Fruit fly (Drosophila melanogaster) whole organism, embryonic: Measurements from ENCODE around the gene CG43218.

Experiments
- Asciz ChIP-seq: fragments of 200-800 bp; sonication (Bioruptor generic); optimal IDR thresholded peaks from 2 replicates; lab custom pipeline; 2017; ENCODE audit warnings: missing biosample characterization, mild to moderate bottlenecking, missing genetic modification characterization, missing genetic modification reagents
- Awh ChIP-seq: fragments of 200-800 bp; sonication (Bioruptor generic); IDR thresholded peaks from 2 replicates; pipeline ENCODE4, ENCODE4 v1.3.6; 2022; ENCODE audit warnings: missing biosample characterization, missing genetic modification characterization
- Bgb ChIP-seq: fragments of 200-800 bp; sonication (Bioruptor generic); IDR thresholded peaks from 2 replicates; pipeline ENCODE4 v1.3.6; 2022; ENCODE audit warnings: missing biosample characterization, missing genetic modification characterization; ENCODE audit not compliant: partially characterized antibody
- CG10209 ChIP-seq: fragments of 200-800 bp; sonication (Bioruptor generic); optimal IDR thresholded peaks from 3 replicates; lab custom pipeline; 2017; ENCODE audit warnings: missing biosample characterization, mild to moderate bottlenecking, missing genetic modification characterization, missing genetic modification reagents
- CG10366 ChIP-seq: fragments of 200-800 bp; sonication (Bioruptor generic); IDR thresholded peaks from 2 replicates; pipeline ENCODE4 v1.3.6; 2022; ENCODE audit warnings: missing biosample characterization, missing genetic modification characterization
- CG11247 ChIP-seq: fragments of 200-800 bp; sonication (Bioruptor generic); IDR thresholded peaks from 2 replicates; pipeline ENCODE4 v1.3.6; 2022; ENCODE audit warnings: missing biosample characterization, missing genetic modification characterization
- CG11456 ChIP-seq: fragments of 200-800 bp; sonication (Bioruptor generic); IDR thresholded peaks from 3 replicates; pipeline ENCODE4 v1.3.6; 2022; ENCODE audit warnings: missing biosample characterization, missing genetic modification characterization
- CG12942 ChIP-seq: fragments of 200-800 bp; sonication (Bioruptor generic); optimal IDR thresholded peaks from 3 replicates; lab custom pipeline; 2016; ENCODE audit warnings: missing biosample characterization, missing genetic modification characterization
- CG17359 ChIP-seq: fragments of 200-800 bp; sonication (Bioruptor generic); optimal IDR thresholded peaks from 3 replicates; lab custom pipeline; 2018; ENCODE audit warnings: missing biosample characterization, mild to moderate bottlenecking, missing genetic modification characterization, moderate library complexity
- CG18011 ChIP-seq: fragments of 200-800 bp; sonication (Bioruptor generic); optimal IDR thresholded peaks from 2 replicates; lab custom pipeline; 2017; ENCODE audit warnings: missing biosample characterization, missing genetic modification characterization, mild to moderate bottlenecking, moderate library complexity, missing genotype
- CG1832 ChIP-seq: fragments of 200-800 bp; sonication (Bioruptor generic); optimal IDR thresholded peaks from 2 replicates; lab custom pipeline; 2017; ENCODE audit warnings: missing biosample characterization, mild to moderate bottlenecking, missing genetic modification characterization, inconsistent platforms
- CG2678 ChIP-seq: fragments of 200-800 bp; sonication (Bioruptor generic); optimal IDR thresholded peaks from 3 replicates; lab custom pipeline; 2019; ENCODE audit warnings: missing biosample characterization, mild to moderate bottlenecking, missing genetic modification characterization, moderate library complexity
- CG34376 ChIP-seq: fragments of 200-800 bp; sonication (Bioruptor generic); optimal IDR thresholded peaks from 2 replicates; lab custom pipeline; 2018; ENCODE audit warnings: missing biosample characterization, mild to moderate bottlenecking, missing genetic modification characterization
- CG3726 ChIP-seq: fragments of 200-800 bp; sonication (Bioruptor generic); IDR thresholded peaks from 3 replicates; pipeline ENCODE4, ENCODE4 v1.3.6; 2022; ENCODE audit warnings: missing biosample characterization, missing genetic modification characterization
- CG3847 ChIP-seq: fragments of 200-800 bp; sonication (Bioruptor generic); IDR thresholded peaks from 2 replicates; pipeline ENCODE4 v1.3.6; 2022; ENCODE audit warnings: missing biosample characterization, missing genetic modification characterization
- CG4360 ChIP-seq: fragments of 200-800 bp; sonication (Bioruptor generic); IDR thresholded peaks from 2 replicates; pipeline ENCODE4 v1.3.6; 2022; ENCODE audit warnings: missing biosample characterization, missing genetic modification characterization
- CG43689 ChIP-seq: fragments of 200-800 bp; sonication (Bioruptor generic); IDR thresholded peaks from 2 replicates; pipeline ENCODE4 v1.3.6; 2022; ENCODE audit warnings: missing biosample characterization, missing genetic modification characterization
- CG4617 ChIP-seq: fragments of 200-800 bp; sonication (Bioruptor generic); optimal IDR thresholded peaks from 3 replicates; lab custom pipeline; 2016; ENCODE audit warnings: missing biosample characterization, missing genetic modification characterization, borderline replicate concordance
- CG6813 ChIP-seq: fragments of 200-800 bp; sonication (Bioruptor generic); optimal IDR thresholded peaks from 2 replicates; lab custom pipeline; 2017; ENCODE audit warnings: missing biosample characterization, missing genetic modification characterization, mild to moderate bottlenecking, moderate library complexity, missing genetic modification reagents
- CG8089 ChIP-seq: fragments of 200-800 bp; sonication (Bioruptor generic); optimal IDR thresholded peaks from 3 replicates; lab custom pipeline; 2016; ENCODE audit warnings: missing biosample characterization, missing genetic modification characterization
- CG8924 ChIP-seq: fragments of 200-800 bp; optimal IDR thresholded peaks from 3 replicates; lab custom pipeline; 2019; ENCODE audit warnings: missing biosample characterization, mild to moderate bottlenecking, missing genetic modification characterization, moderate library complexity
- CG9609 ChIP-seq: fragments of 200-800 bp; sonication (Bioruptor generic); optimal IDR thresholded peaks from 3 replicates; lab custom pipeline; 2016; ENCODE audit warnings: missing biosample characterization, missing genetic modification characterization
- D19A ChIP-seq: fragments of 200-800 bp; optimal IDR thresholded peaks from 3 replicates; lab custom pipeline; 2019; ENCODE audit warnings: missing biosample characterization, mild to moderate bottlenecking, missing genetic modification characterization, moderate library complexity
- Drgx ChIP-seq: fragments of 200-800 bp; sonication (Bioruptor generic); IDR thresholded peaks from 2 replicates; pipeline ENCODE4 v1.3.6; 2022; ENCODE audit warnings: missing biosample characterization, missing genetic modification characterization
- Ets97D ChIP-seq: fragments of 200-800 bp; sonication (Bioruptor generic); optimal IDR thresholded peaks from 3 replicates; lab custom pipeline; 2016; ENCODE audit warnings: missing biosample characterization, missing genetic modification characterization
- HmgZ ChIP-seq: fragments of 200-800 bp; sonication (Bioruptor generic); optimal IDR thresholded peaks from 2 replicates; lab custom pipeline; 2018; ENCODE audit warnings: missing biosample characterization, mild to moderate bottlenecking, missing genetic modification characterization
- Hr3 ChIP-seq: fragments of 200-800 bp; sonication (Bioruptor generic); optimal IDR thresholded peaks from 3 replicates; lab custom pipeline; 2016; ENCODE audit warnings: missing biosample characterization, missing genetic modification characterization
- Max ChIP-seq: fragments of 200-800 bp; sonication (Bioruptor generic); optimal IDR thresholded peaks from 2 replicates; lab custom pipeline; 2016; ENCODE audit warnings: missing biosample characterization, mild to moderate bottlenecking, missing genetic modification characterization
- Mrtf ChIP-seq: fragments of 200-800 bp; sonication (Bioruptor generic); IDR thresholded peaks from 3 replicates; pipeline ENCODE4 v1.3.6; 2022; ENCODE audit warnings: missing biosample characterization, missing genetic modification characterization
- Optix ChIP-seq: fragments of 200-800 bp; sonication (Bioruptor generic); IDR thresholded peaks from 3 replicates; pipeline ENCODE4 v1.3.6; 2022; ENCODE audit warnings: missing biosample characterization, missing genetic modification characterization
- Rfx ChIP-seq: fragments of 200-800 bp; sonication (Bioruptor generic); IDR thresholded peaks from 2 replicates; pipeline ENCODE4 v1.3.6; 2022; ENCODE audit warnings: missing biosample characterization, missing genetic modification characterization
- Sin3A ChIP-seq: fragments of >200 bp; optimal IDR thresholded peaks from 2 replicates; lab custom pipeline; 2018
- amos ChIP-seq: fragments of 200-800 bp; sonication (Bioruptor generic); IDR thresholded peaks from 2 replicates; pipeline ENCODE4 v1.3.6; 2022; ENCODE audit warnings: missing biosample characterization, missing genetic modification characterization; ENCODE audit not compliant: partially characterized antibody
- ase ChIP-seq: fragments of 200-800 bp; sonication (Bioruptor generic); IDR thresholded peaks from 3 replicates; pipeline ENCODE4 v1.3.6; 2022; ENCODE audit warnings: missing biosample characterization, missing genetic modification characterization
- disco-r ChIP-seq: fragments of 200-800 bp; sonication (Bioruptor generic); optimal IDR thresholded peaks from 2 replicates; lab custom pipeline; 2016; ENCODE audit warnings: missing biosample characterization, missing genetic modification characterization
- dmrt11E ChIP-seq: fragments of 200-800 bp; sonication (Bioruptor generic); optimal IDR thresholded peaks from 3 replicates; lab custom pipeline; 2018; ENCODE audit warnings: missing biosample characterization, mild to moderate bottlenecking, missing genetic modification characterization, moderate library complexity
- dysf ChIP-seq: fragments of 200-800 bp; sonication (Bioruptor generic); IDR thresholded peaks from 3 replicates; pipeline ENCODE4 v1.3.6; 2022; ENCODE audit warnings: missing biosample characterization, missing genetic modification characterization
- ewg ChIP-seq: fragments of 200-800 bp; sonication (Bioruptor generic); optimal IDR thresholded peaks from 3 replicates; lab custom pipeline; 2017; ENCODE audit warnings: mild to moderate bottlenecking, missing biosample characterization, missing genetic modification reagents, missing genetic modification characterization
- gce ChIP-seq: fragments of 200-800 bp; sonication (Bioruptor generic); IDR thresholded peaks from 3 replicates; pipeline ENCODE4 v1.3.6; 2022; ENCODE audit warnings: missing biosample characterization, missing genetic modification characterization
- grau ChIP-seq: fragments of 200-800 bp; optimal IDR thresholded peaks from 3 replicates; lab custom pipeline; 2019; ENCODE audit warnings: missing biosample characterization, mild to moderate bottlenecking, missing genetic modification characterization, moderate library complexity
- lbe ChIP-seq: fragments of 200-800 bp; sonication (Bioruptor generic); optimal IDR thresholded peaks from 2 replicates; lab custom pipeline; 2016; ENCODE audit warnings: missing biosample characterization, mild to moderate bottlenecking, missing genetic modification characterization
- lov ChIP-seq, 2 experiments: fragments of 200-800 bp in 1 of 2; fragments of >200 bp in 1 of 2; sonication (Bioruptor generic) in 1 of 2; IDR thresholded peaks in 1 of 2; optimal IDR thresholded peaks in 1 of 2; 2 replicates in 1 of 2; 3 replicates in 1 of 2; pipeline versions ENCODE4 v1.3.6 to Lab custom; 2017 to 2022; ENCODE audit warnings: missing biosample characterization in 1 of 2, missing genetic modification characterization in 1 of 2
- odd ChIP-seq: fragments of 200-800 bp; sonication (Bioruptor generic); optimal IDR thresholded peaks from 2 replicates; lab custom pipeline; 2017; ENCODE audit warnings: missing biosample characterization, mild to moderate bottlenecking, missing genetic modification characterization
- pho ChIP-seq: fragments of 200-800 bp; sonication (Bioruptor generic); optimal IDR thresholded peaks from 2 replicates; lab custom pipeline; 2016; ENCODE audit warnings: missing biosample characterization, missing genetic modification characterization
- run ChIP-seq: fragments of 200-800 bp; sonication (Bioruptor generic); optimal IDR thresholded peaks from 3 replicates; lab custom pipeline; 2018; ENCODE audit warnings: missing biosample characterization, mild to moderate bottlenecking, missing genetic modification characterization
- seq ChIP-seq: fragments of 200-800 bp; sonication (Bioruptor generic); IDR thresholded peaks from 2 replicates; pipeline ENCODE4 v1.3.6; 2022; ENCODE audit warnings: missing biosample characterization, missing genetic modification characterization
- sim ChIP-seq: fragments of 200-800 bp; sonication (Bioruptor generic); IDR thresholded peaks from 2 replicates; pipeline ENCODE4 v1.3.6; 2022; ENCODE audit warnings: missing biosample characterization, missing genetic modification characterization
- so ChIP-seq: fragments of 200-800 bp; sonication (Bioruptor generic); IDR thresholded peaks from 3 replicates; pipeline ENCODE4 v1.3.6; 2022; ENCODE audit warnings: missing biosample characterization, missing genetic modification characterization
- yki ChIP-seq: fragments of >200 bp; optimal IDR thresholded peaks from 3 replicates; lab custom pipeline; 2018

CG43218 gene

DNA sequence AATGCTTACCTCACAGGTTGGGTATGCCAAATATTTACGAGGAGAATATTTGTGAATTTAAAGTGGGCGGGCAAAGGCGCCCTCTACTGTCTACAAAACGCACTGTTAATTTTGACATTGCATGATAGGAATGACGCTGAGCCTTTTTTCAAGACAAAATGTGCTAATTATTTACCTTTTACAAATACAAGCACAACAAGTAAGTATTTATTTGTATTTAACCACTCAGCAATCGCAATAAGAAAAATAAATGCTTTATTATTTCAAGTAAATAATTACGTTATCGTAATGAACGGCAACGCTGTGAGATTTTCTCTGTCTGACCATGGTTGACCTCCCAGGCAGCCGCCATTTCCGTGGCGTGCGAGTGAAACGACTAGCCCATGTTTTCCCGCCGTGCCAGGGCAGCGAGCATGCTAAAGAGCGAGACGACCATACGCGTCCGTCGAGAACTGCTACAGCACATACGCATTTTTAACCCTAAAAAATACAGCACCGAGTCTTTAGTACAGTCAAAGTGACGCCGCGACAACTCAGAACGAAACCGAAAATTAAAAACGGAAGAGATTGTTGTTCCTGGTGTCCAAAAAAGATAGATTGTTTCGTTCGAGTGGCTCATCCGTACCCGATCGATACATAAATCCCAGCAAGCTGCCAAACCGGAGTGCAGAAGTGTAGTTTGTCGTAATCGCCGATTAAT, 28.0 kb downstream of the CG43218 start, which contains the start of the genes CG12974 and pzg (continued):
- TF ChIP-seq HmgZ (tag; lab: Kevin White, UChicago): peak; percentile 85
- peak; percentile 83; the same call in 2 of the 3 replicates for TF ChIP-seq Optix (GFP tag; lab: Robert Waterston, UW)
- TF ChIP-seq CG9609 (GFP tag; lab: Kevin White, UChicago): peak; percentile 81
- TF ChIP-seq gce: no peak
- TF ChIP-seq dmrt11E (tag; lab: Kevin White, UChicago): peak; percentile 95
- peak; percentile 61; the same call in 1 of the 3 replicates for TF ChIP-seq CG3726 (GFP tag; lab: Robert Waterston, UW)
- peak; percentile 82 for TF ChIP-seq Max
- peak; percentile 87 for TF ChIP-seq CG8924 (tag; lab: Kevin White, UChicago)
- peak; percentile 97 for TF ChIP-seq Ets97D (GFP tag; lab: Kevin White, UChicago)
- TF ChIP-seq CG34376 (GFP tag; lab: Kevin White, UChicago): no peak
- TF ChIP-seq CG11456: peak; percentile 83
- TF ChIP-seq CG6813 (GFP tag; lab: Kevin White, UChicago): peak; percentile 38
- peak; percentile 93 for TF ChIP-seq dysf (GFP tag; lab: Robert Waterston, UW)
- TF ChIP-seq Sin3A: peak; percentile 90
- TF ChIP-seq lbe (GFP tag; lab: Kevin White, UChicago): peak; percentile 15
- peak; percentile 81 for TF ChIP-seq Mrtf (GFP tag; lab: Robert Waterston, UW)
- peak; percentile 84 for TF ChIP-seq CG10366
- peak; percentile 38; the same call in 1 of the 2 replicates for TF ChIP-seq Drgx (GFP tag; lab: Robert Waterston, UW)
- TF ChIP-seq CG4360: peak; percentile 18; the same call in 1 of the 2 replicates
- TF ChIP-seq CG8089: peak; percentile 80
- peak; percentile 13 for TF ChIP-seq yki (lab: Kevin White, UChicago)
- TF ChIP-seq pho (GFP tag; lab: Kevin White, UChicago): peak; percentile 89
- peak; percentile 73 for TF ChIP-seq CG11247
- TF ChIP-seq amos (GFP tag; lab: Robert Waterston, UW): peak; percentile 66; the same call in 1 of the 2 replicates
- TF ChIP-seq ewg: peak; percentile 86
- peak; percentile 75 for TF ChIP-seq seq (GFP tag; lab: Robert Waterston, UW)
- peak; percentile 95 for TF ChIP-seq CG3847 (GFP tag; lab: Robert Waterston, UW)
- TF ChIP-seq Bgb: peak; percentile 74; the same call in 1 of the 2 replicates
- TF ChIP-seq CG4617 (GFP tag; lab: Kevin White, UChicago): peak; percentile 62
- peak; percentile 54 for TF ChIP-seq CG17359 (tag; lab: Kevin White, UChicago)
- TF ChIP-seq Asciz: no peak
- TF ChIP-seq D19A: peak; percentile 24
- TF ChIP-seq odd (GFP tag; lab: Kevin White, UChicago): no peak
- TF ChIP-seq CG2678 (tag; lab: Kevin White, UChicago): peak; percentile 70
- peak; percentile 21; the same call in 1 of the 2 replicates for TF ChIP-seq Awh (GFP tag; lab: Robert Waterston, UW)
- TF ChIP-seq Rfx (GFP tag; lab: Robert Waterston, UW): peak; percentile 92
- TF ChIP-seq CG12942 (GFP tag; lab: Kevin White, UChicago): peak; percentile 67
- TF ChIP-seq CG18011 (GFP tag; lab: Kevin White, UChicago): peak; percentile 50
- peak; percentile 77 for TF ChIP-seq CG10209 (GFP tag; lab: Kevin White, UChicago)
- TF ChIP-seq grau: peak; percentile 78
- TF ChIP-seq sim (GFP tag; lab: Robert Waterston, UW): 0 out of 2 replicates have a peak, but pooled peaks have one; percentile 44
- no peak for TF ChIP-seq lov (optimal IDR thresholded peaks at IDR 0.05; lab: Kevin White, UChicago)
- peak; percentile 81; the same call in 2 of the 3 replicates for TF ChIP-seq lov (GFP tag; IDR thresholded peaks at IDR 0.05; lab: Robert Waterston, UW)
- no peak for TF ChIP-seq run (tag; lab: Kevin White, UChicago)
- peak; percentile 69; the same call in 1 of the 3 replicates for TF ChIP-seq so (GFP tag; lab: Robert Waterston, UW)
- TF ChIP-seq disco-r (GFP tag; lab: Kevin White, UChicago): peak; percentile 67
- peak; percentile 81 for TF ChIP-seq ase (GFP tag; lab: Robert Waterston, UW)
- peak; percentile 97 for TF ChIP-seq CG1832 (GFP tag; lab: Kevin White, UChicago)
- TF ChIP-seq CG43689: peak; percentile 69
- peak; percentile 88 for TF ChIP-seq Hr3
